Fruit fly (Drosophila melanogaster): ENCODE measurements around the gene CG46399.

Gene CG46399

DNA sequence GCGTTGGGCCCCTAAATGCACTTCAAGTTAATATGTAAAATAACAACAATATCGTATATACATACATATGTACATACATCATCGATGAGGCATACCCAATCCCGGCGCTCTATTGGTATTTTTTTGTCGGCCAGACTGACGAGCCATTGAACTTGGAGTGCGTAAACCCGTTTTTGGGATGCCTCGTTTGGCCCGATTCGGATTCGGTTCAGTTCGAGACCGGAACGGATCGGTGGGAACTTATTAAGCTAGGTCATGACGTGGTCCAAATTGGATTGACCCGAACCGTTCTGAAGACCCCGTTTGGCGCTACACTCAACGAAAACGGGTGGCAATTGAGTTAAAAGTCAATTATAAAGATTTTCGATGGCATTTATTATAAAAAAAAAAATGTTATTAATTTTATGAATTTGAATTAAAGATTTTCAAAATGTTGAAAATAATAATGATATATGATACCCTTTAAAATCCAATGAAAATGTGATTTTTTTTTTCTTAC lies 12.9 kb upstream of the CG46399 start (continued):
- no peak for TF ChIP-seq CG9876 (GFP tag; optimal IDR thresholded peaks at IDR 0.05)
- TF ChIP-seq az2 (GFP tag; optimal IDR thresholded peaks at IDR 0.05): no peak
- TF ChIP-seq CG11398 (GFP tag; optimal IDR thresholded peaks at IDR 0.05): no peak
- TF ChIP-seq CG43689 (GFP tag; IDR thresholded peaks at IDR 0.05): no peak
- no peak for TF ChIP-seq Nf-YB (GFP tag; optimal IDR thresholded peaks at IDR 0.05)
- TF ChIP-seq CHES-1-like (GFP tag; optimal IDR thresholded peaks at IDR 0.05): no peak
- TF ChIP-seq jumu (GFP tag; optimal IDR thresholded peaks at IDR 0.05): no peak
- TF ChIP-seq CG12391 (tag; optimal IDR thresholded peaks at IDR 0.05): peak; percentile 32
- no peak for TF ChIP-seq Tbp (GFP tag; optimal IDR thresholded peaks at IDR 0.05)
- no peak for TF ChIP-seq ewg (GFP tag; optimal IDR thresholded peaks at IDR 0.05)
- no peak for TF ChIP-seq Drgx (GFP tag; IDR thresholded peaks at IDR 0.05)
- no peak for TF ChIP-seq fd64A (GFP tag; optimal IDR thresholded peaks at IDR 0.05)
- no peak for TF ChIP-seq ttk (GFP tag; IDR thresholded peaks at IDR 0.05)
- 0 out of 4 replicates have a peak, but pooled peaks have one; percentile 60 for TF ChIP-seq chinmo (GFP tag; IDR thresholded peaks at IDR 0.05; ENCODE audit: partially characterized antibody)
- no peak for TF ChIP-seq sim (GFP tag; IDR thresholded peaks at IDR 0.05)
- TF ChIP-seq CG12071 (GFP tag; optimal IDR thresholded peaks at IDR 0.05): no peak
- TF ChIP-seq hth (optimal IDR thresholded peaks at IDR 0.05): no peak
- TF ChIP-seq CG14667 (GFP tag; IDR thresholded peaks at IDR 0.05): no peak
- no peak for TF ChIP-seq gcm (GFP tag; optimal IDR thresholded peaks at IDR 0.05)
- TF ChIP-seq H15 (GFP tag; IDR thresholded peaks at IDR 0.05): no peak
- TF ChIP-seq HLH4C (GFP tag; IDR thresholded peaks at IDR 0.05; ENCODE audit: partially characterized antibody): no peak
- no peak for TF ChIP-seq hkb (optimal IDR thresholded peaks at IDR 0.05)
- TF ChIP-seq hkb (GFP tag; IDR thresholded peaks at IDR 0.05): no peak
- peak; percentile 26 for TF ChIP-seq CG8388 (GFP tag; optimal IDR thresholded peaks at IDR 0.05)
- TF ChIP-seq fru (optimal IDR thresholded peaks at IDR 0.05): no peak
- no peak for TF ChIP-seq ind (GFP tag; optimal IDR thresholded peaks at IDR 0.05)
- TF ChIP-seq ATbp (GFP tag; optimal IDR thresholded peaks at IDR 0.05): no peak
- no peak for TF ChIP-seq CG4328 (GFP tag; optimal IDR thresholded peaks at IDR 0.05)
- no peak for TF ChIP-seq ab (GFP tag; optimal IDR thresholded peaks at IDR 0.05)
- no peak for TF ChIP-seq br (optimal IDR thresholded peaks at IDR 0.05)
- no peak for TF ChIP-seq ato (GFP tag; IDR thresholded peaks at IDR 0.05; ENCODE audit: partially characterized antibody)
- TF ChIP-seq CG7987 (GFP tag; optimal IDR thresholded peaks at IDR 0.05): no peak
- no peak for TF ChIP-seq CG13624 (GFP tag; optimal IDR thresholded peaks at IDR 0.05)
- TF ChIP-seq nau (GFP tag; optimal IDR thresholded peaks at IDR 0.05): no peak
- TF ChIP-seq emc (GFP tag; optimal IDR thresholded peaks at IDR 0.05): no peak
- peak; percentile 20 for TF ChIP-seq CG18262 (tag; optimal IDR thresholded peaks at IDR 0.05)
- TF ChIP-seq vvl (GFP tag; IDR thresholded peaks at IDR 0.05): no peak
- TF ChIP-seq CG4617 (GFP tag; optimal IDR thresholded peaks at IDR 0.05; ENCODE audit: borderline replicate concordance): no peak
- TF ChIP-seq CG6854 (GFP tag; optimal IDR thresholded peaks at IDR 0.05): no peak
- TF ChIP-seq ase (GFP tag; IDR thresholded peaks at IDR 0.05): no peak
- TF ChIP-seq zen2 (GFP tag; IDR thresholded peaks at IDR 0.05; ENCODE audit: partially characterized antibody): no peak
- no peak for TF ChIP-seq CG18764 (GFP tag; optimal IDR thresholded peaks at IDR 0.05)
- TF ChIP-seq CG5180 (GFP tag; optimal IDR thresholded peaks at IDR 0.05): no peak
- no peak for TF ChIP-seq usp (GFP tag; optimal IDR thresholded peaks at IDR 0.05)
- peak; percentile 8 for TF ChIP-seq CG7556 (GFP tag; optimal IDR thresholded peaks at IDR 0.05)
- no peak for TF ChIP-seq Dp (GFP tag; optimal IDR thresholded peaks at IDR 0.05)
- TF ChIP-seq HLHmδ (GFP tag; optimal IDR thresholded peaks at IDR 0.05): no peak
- TF ChIP-seq CG7928 (GFP tag; optimal IDR thresholded peaks at IDR 0.05): no peak
- no peak for TF ChIP-seq CG18476 (GFP tag; optimal IDR thresholded peaks at IDR 0.05)
- no peak for TF ChIP-seq CG8359 (GFP tag; optimal IDR thresholded peaks at IDR 0.05; ENCODE audit: borderline replicate concordance)
- no peak for TF ChIP-seq MTF-1 (GFP tag; optimal IDR thresholded peaks at IDR 0.05; ENCODE audit: borderline replicate concordance)
- no peak for TF ChIP-seq gt (GFP tag; IDR thresholded peaks at IDR 0.05)
